Worm (Caenorhabditis elegans): ENCODE measurements around the gene tftc-3.

ce11 chrV:10248255-10248979, 38.3 kb upstream of the tftc-3 start, which contains the start of gene akt-1:
- TF ChIP-seq nhr-76 (tag; optimal IDR thresholded peaks at IDR 0.05): no peak
- TF ChIP-seq zip-2 (tag; optimal IDR thresholded peaks at IDR 0.05): no peak
- TF ChIP-seq tra-1 (GFP tag; IDR thresholded peaks at IDR 0.05): no peak
- no peak for TF ChIP-seq lir-3 (tag; optimal IDR thresholded peaks at IDR 0.05)
- no peak for TF ChIP-seq snpc-4 (tag; optimal IDR thresholded peaks at IDR 0.05)
- TF ChIP-seq lin-13 (GFP tag; optimal IDR thresholded peaks at IDR 0.05): no peak
- no peak for TF ChIP-seq ctbp-1 (GFP tag; IDR thresholded peaks at IDR 0.05)
- TF ChIP-seq daf-19 (GFP tag; conservative IDR thresholded peaks at IDR 0.05): no peak
- TF ChIP-seq zip-11 (GFP tag; IDR thresholded peaks at IDR 0.05): no peak
